Worm (Caenorhabditis elegans) whole organism, midembryonic: ENCODE data around the gene srt-19.

Experiments used
- T22C8.4 ChIP-seq: fragments of 200-800 bp; sonication (Bioruptor generic); IDR thresholded peaks from 2 replicates; pipeline ENCODE4 v1.3.6; 2022; ENCODE audit warnings: missing genetic modification characterization, missing compliant biosample characterization
- cog-1 ChIP-seq: sonication (generic microtip); optimal IDR thresholded peaks from 2 replicates; lab custom pipeline; 2016; ENCODE audit warnings: missing genetic modification characterization, missing compliant biosample characterization
- flt-1 ChIP-seq: fragments of 200-800 bp; sonication (Bioruptor generic); IDR thresholded peaks from 2 replicates; pipeline ENCODE4 v1.3.6; 2022; ENCODE audit warnings: missing genetic modification characterization, missing compliant biosample characterization
- klf-2 ChIP-seq: fragments of 200-800 bp; sonication (Bioruptor generic); conservative IDR thresholded peaks from 2 replicates; pipeline ENCODE4 v1.3.6; 2022; ENCODE audit warnings: missing genetic modification reagents, missing genetic modification characterization, missing compliant biosample characterization
- med-1 ChIP-seq: sonication (generic microtip); optimal IDR thresholded peaks from 2 replicates; lab custom pipeline; 2017; ENCODE audit warnings: missing genetic modification characterization, mild to moderate bottlenecking, missing compliant biosample characterization, antibody characterized with exemption, missing genetic modification reagents; ENCODE audit not compliant: insufficient read depth
- tab-1 ChIP-seq: fragments of 200-800 bp; sonication (Bioruptor generic); IDR thresholded peaks from 2 replicates; pipeline ENCODE4 v1.3.6; 2022; ENCODE audit warnings: missing genetic modification characterization, missing compliant biosample characterization
- ztf-23 ChIP-seq: fragments of 200-800 bp; sonication (Bioruptor generic); IDR thresholded peaks from 2 replicates; pipeline ENCODE4 v1.3.6; 2022; ENCODE audit warnings: missing genetic modification reagents, missing genetic modification characterization, missing compliant biosample characterization
- ztf-29 ChIP-seq: fragments of 200-800 bp; sonication (Bioruptor generic); IDR thresholded peaks from 2 replicates; pipeline ENCODE4 v1.3.6; 2022; ENCODE audit warnings: missing genetic modification reagents, missing genetic modification characterization, missing compliant biosample characterization

DNA sequence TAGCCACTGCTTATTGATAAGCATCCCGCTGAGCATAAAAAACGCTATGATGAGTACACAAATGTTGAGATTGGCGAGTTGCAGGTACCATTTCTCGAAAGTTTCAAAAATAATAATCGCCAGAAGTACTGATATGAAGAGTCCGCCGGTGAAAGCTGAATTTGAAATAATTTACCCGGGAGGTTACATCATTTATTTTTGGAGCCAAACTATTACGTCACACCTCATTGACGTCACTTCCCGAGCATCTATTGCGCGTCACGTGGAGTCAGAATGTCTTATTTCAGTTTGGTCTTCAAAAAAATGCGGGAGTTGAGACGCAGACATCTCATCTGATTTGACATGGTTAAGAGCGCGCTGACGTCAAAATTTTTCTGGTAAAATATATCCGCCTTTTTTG is 46.0 kb downstream of the srt-19 start:
- TF ChIP-seq flt-1: no peak
- TF ChIP-seq ztf-29: no peak
- no peak for TF ChIP-seq med-1 (GFP tag; lab: Kevin White, UChicago)
- TF ChIP-seq klf-2 (GFP tag; lab: Robert Waterston, UW): no peak
- no peak for TF ChIP-seq T22C8.4 (GFP tag; lab: Robert Waterston, UW)
- no peak for TF ChIP-seq tab-1 (GFP tag; lab: Robert Waterston, UW)
- no peak for TF ChIP-seq cog-1
- no peak for TF ChIP-seq ztf-23 (GFP tag; lab: Robert Waterston, UW)
